Worm (Caenorhabditis elegans) whole organism, late embryonic: ENCODE results near the gene C35A5.4.

ENCODE experiments used
- F13H6.1 ChIP-seq: sonication (generic microtip); optimal IDR thresholded peaks from 2 replicates; lab custom pipeline; 2016; ENCODE audit warnings: missing genetic modification characterization, missing compliant biosample characterization
- Y22D7AL.16 ChIP-seq: sonication (generic microtip); optimal IDR thresholded peaks from 2 replicates; lab custom pipeline; 2016; ENCODE audit warnings: missing genetic modification characterization, missing compliant biosample characterization
- ama-1 ChIP-seq: fragments of 150-350 bp; optimal IDR thresholded peaks from 2 replicates; lab custom pipeline; 2014
- ceh-18 ChIP-seq: sonication (generic microtip); optimal IDR thresholded peaks from 2 replicates; lab custom pipeline; 2016; ENCODE audit warnings: missing genetic modification characterization, missing compliant biosample characterization
- ceh-6 ChIP-seq: fragments of 200-800 bp; sonication (Bioruptor generic); optimal IDR thresholded peaks from 2 replicates; lab custom pipeline; 2018; ENCODE audit warnings: mild to moderate bottlenecking, missing genetic modification characterization, missing compliant biosample characterization
- dve-1 ChIP-seq: sonication (generic microtip); optimal IDR thresholded peaks from 2 replicates; lab custom pipeline; 2017; ENCODE audit warnings: antibody characterized with exemption, mild to moderate bottlenecking, missing genetic modification characterization, missing compliant biosample characterization
- elt-2 ChIP-seq: sonication (generic microtip); optimal IDR thresholded peaks from 2 replicates; lab custom pipeline; 2016; ENCODE audit warnings: missing genetic modification reagents, missing genetic modification characterization, missing compliant biosample characterization
- ets-4 ChIP-seq: sonication (generic microtip); optimal IDR thresholded peaks from 2 replicates; lab custom pipeline; 2016; ENCODE audit warnings: missing genetic modification characterization, missing compliant biosample characterization
- nhr-11 ChIP-seq: fragments of 150-350 bp; optimal IDR thresholded peaks from 2 replicates; lab custom pipeline; 2014; ENCODE audit warnings: missing biosample characterization, missing genetic modification characterization
- pha-4 ChIP-seq: fragments of 150-350 bp; optimal IDR thresholded peaks from 2 replicates; lab custom pipeline; 2018; ENCODE audit warnings: missing biosample characterization, missing genetic modification reagents, missing genetic modification characterization
- pqm-1 ChIP-seq: sonication (generic microtip); optimal IDR thresholded peaks from 2 replicates; lab custom pipeline; 2016; ENCODE audit warnings: missing genetic modification characterization, missing compliant biosample characterization
- sox-4 ChIP-seq: sonication (generic microtip); optimal IDR thresholded peaks from 2 replicates; lab custom pipeline; 2017; ENCODE audit warnings: mild to moderate bottlenecking, missing genetic modification characterization, inconsistent platforms, missing compliant biosample characterization
- tbx-2 ChIP-seq: sonication (generic microtip); optimal IDR thresholded peaks from 2 replicates; lab custom pipeline; 2016; ENCODE audit warnings: missing genetic modification characterization, missing compliant biosample characterization

ce11 chrV:10467104-10467503, 29.7 kb upstream of the C35A5.4 start:
- TF ChIP-seq ceh-18 (no peak), elt-2 (tag; lab: Kevin White, UChicago) (no peak), nhr-11 (tag; lab: Kevin White, UChicago) (no peak), F13H6.1 (tag; lab: Kevin White, UChicago) (no peak), Y22D7AL.16 (tag; lab: Kevin White, UChicago) (no peak), sox-4 (no peak), pha-4 (tag; lab: Kevin White, UChicago) (no peak), ama-1 (lab: Kevin White, UChicago) (no peak), tbx-2 (tag; lab: Kevin White, UChicago) (no peak), dve-1 (tag; lab: Kevin White, UChicago) (no peak), ets-4 (tag; lab: Kevin White, UChicago) (no peak), ceh-6 (GFP tag; lab: Kevin White, UChicago) (no peak), pqm-1 (no peak)
